Fruit fly (Drosophila melanogaster) whole organism, embryonic: ENCODE measurements around the gene clumsy.

ENCODE experiments used
- Adf1 ChIP-seq: fragments of 200-800 bp; sonication (Bioruptor generic); IDR thresholded peaks from 2 replicates; pipeline ENCODE4 v1.3.6; 2022; ENCODE audit warnings: missing biosample characterization, missing genetic modification characterization
- Aef1 ChIP-seq: fragments of 200-800 bp; sonication (Bioruptor generic); IDR thresholded peaks from 3 replicates; pipeline ENCODE4 v1.3.6; 2022; ENCODE audit warnings: missing biosample characterization, missing genetic modification characterization
- B-H1 ChIP-seq: fragments of 200-800 bp; sonication (Bioruptor generic); IDR thresholded peaks from 3 replicates; pipeline ENCODE4 v1.3.6; 2022; ENCODE audit warnings: missing biosample characterization, missing genetic modification characterization
- CG10431 ChIP-seq: fragments of 200-800 bp; sonication (Bioruptor generic); optimal IDR thresholded peaks from 3 replicates; lab custom pipeline; 2018; ENCODE audit warnings: missing biosample characterization, mild to moderate bottlenecking, missing genetic modification characterization
- CG11247 ChIP-seq: fragments of 200-800 bp; sonication (Bioruptor generic); IDR thresholded peaks from 2 replicates; pipeline ENCODE4 v1.3.6; 2022; ENCODE audit warnings: missing biosample characterization, missing genetic modification characterization
- CG12155 ChIP-seq: fragments of 200-800 bp; sonication (Bioruptor generic); optimal IDR thresholded peaks from 3 replicates; lab custom pipeline; 2016; ENCODE audit warnings: missing biosample characterization, missing genetic modification characterization
- CG1529 ChIP-seq: fragments of 200-800 bp; sonication (Bioruptor generic); optimal IDR thresholded peaks from 3 replicates; lab custom pipeline; 2018; ENCODE audit warnings: missing biosample characterization, missing genetic modification characterization
- CG15514 ChIP-seq: fragments of 200-800 bp; sonication (Bioruptor generic); optimal IDR thresholded peaks from 3 replicates; lab custom pipeline; 2017; ENCODE audit warnings: missing biosample characterization, missing genetic modification characterization, mild to moderate bottlenecking, moderate library complexity, missing genetic modification reagents
- CG15601 ChIP-seq: fragments of 200-800 bp; sonication (Bioruptor generic); optimal IDR thresholded peaks from 3 replicates; lab custom pipeline; 2019; ENCODE audit warnings: missing biosample characterization, mild to moderate bottlenecking, missing genetic modification characterization, moderate library complexity
- CG17802 ChIP-seq: fragments of 200-800 bp; sonication (Bioruptor generic); optimal IDR thresholded peaks from 2 replicates; lab custom pipeline; 2018; ENCODE audit warnings: missing biosample characterization, mild to moderate bottlenecking, missing genetic modification characterization, moderate library complexity
- CG1792 ChIP-seq: fragments of 200-800 bp; sonication (Bioruptor generic); optimal IDR thresholded peaks from 2 replicates; lab custom pipeline; 2016; ENCODE audit warnings: missing biosample characterization, missing genetic modification characterization
- CG2129 ChIP-seq: fragments of 200-800 bp; sonication (Bioruptor generic); IDR thresholded peaks from 2 replicates; pipeline ENCODE4 v1.3.6; 2022; ENCODE audit warnings: missing biosample characterization, missing genetic modification characterization; ENCODE audit not compliant: partially characterized antibody
- CG30020 ChIP-seq: fragments of 200-800 bp; optimal IDR thresholded peaks from 2 replicates; lab custom pipeline; 2019; ENCODE audit warnings: missing biosample characterization, mild to moderate bottlenecking, missing genetic modification characterization, moderate library complexity
- CG30403 ChIP-seq: fragments of 200-800 bp; sonication (Bioruptor generic); optimal IDR thresholded peaks from 3 replicates; lab custom pipeline; 2016; ENCODE audit warnings: missing biosample characterization, missing genetic modification characterization
- CG31388 ChIP-seq: fragments of 200-800 bp; sonication (Bioruptor generic); optimal IDR thresholded peaks from 2 replicates; lab custom pipeline; 2016; ENCODE audit warnings: missing biosample characterization, missing genetic modification characterization
- CG4328 ChIP-seq: fragments of 200-800 bp; sonication (Bioruptor generic); optimal IDR thresholded peaks from 3 replicates; lab custom pipeline; 2017; ENCODE audit warnings: missing biosample characterization, missing genetic modification reagents, missing genetic modification characterization
- CG8290 ChIP-seq, 3 experiments: fragments of 200-800 bp; sonication (Bioruptor generic); optimal IDR thresholded peaks; 2 replicates each; lab custom pipeline; 2016 to 2019; ENCODE audit warnings: missing biosample characterization in 3 of 3, missing genetic modification characterization in 3 of 3, mild to moderate bottlenecking in 2 of 3, moderate library complexity in 1 of 3
- CG8388 ChIP-seq: fragments of 200-800 bp; sonication (Bioruptor generic); optimal IDR thresholded peaks from 2 replicates; lab custom pipeline; 2019; ENCODE audit warnings: missing biosample characterization, mild to moderate bottlenecking, missing genetic modification characterization, moderate library complexity
- CTCF ChIP-seq: fragments of 200-800 bp; sonication (Bioruptor generic); optimal IDR thresholded peaks from 2 replicates; lab custom pipeline; 2017; ENCODE audit warnings: missing biosample characterization, mild to moderate bottlenecking, missing genetic modification characterization, moderate library complexity
- D19B ChIP-seq: fragments of 200-800 bp; sonication (Bioruptor generic); optimal IDR thresholded peaks from 2 replicates; lab custom pipeline; 2017; ENCODE audit warnings: missing biosample characterization, mild to moderate bottlenecking, missing genetic modification characterization
- ERR ChIP-seq: fragments of 200-800 bp; sonication (Bioruptor generic); optimal IDR thresholded peaks from 2 replicates; lab custom pipeline; 2016; ENCODE audit warnings: missing biosample characterization, missing genetic modification characterization
- Ets65A ChIP-seq: fragments of 200-800 bp; sonication (Bioruptor generic); peaks from one replicate; lab custom pipeline; 2016; ENCODE audit warnings: missing biosample characterization, missing genetic modification characterization
- Gsc ChIP-seq: fragments of 200-800 bp; sonication (Bioruptor generic); IDR thresholded peaks from 2 replicates; pipeline ENCODE4 v1.3.6; 2022; ENCODE audit warnings: missing biosample characterization, missing genetic modification characterization
- HLH3B ChIP-seq: fragments of 200-800 bp; sonication (Bioruptor generic); IDR thresholded peaks from 2 replicates; pipeline ENCODE4 v1.3.6; 2022; ENCODE audit warnings: missing biosample characterization, missing genetic modification characterization
- Hmr ChIP-seq: fragments of 200-800 bp; sonication (Bioruptor generic); optimal IDR thresholded peaks from 3 replicates; lab custom pipeline; 2017; ENCODE audit warnings: mild to moderate bottlenecking, missing biosample characterization, missing genetic modification reagents, missing genetic modification characterization
- Hr3 ChIP-seq: fragments of 200-800 bp; sonication (Bioruptor generic); optimal IDR thresholded peaks from 3 replicates; lab custom pipeline; 2016; ENCODE audit warnings: missing biosample characterization, missing genetic modification characterization
- Hr39 ChIP-seq: fragments of >200 bp; optimal IDR thresholded peaks from 2 replicates; lab custom pipeline; 2017
- MTF-1 ChIP-seq: fragments of 200-800 bp; sonication (Bioruptor generic); optimal IDR thresholded peaks from 2 replicates; lab custom pipeline; 2018; ENCODE audit warnings: missing biosample characterization, mild to moderate bottlenecking, missing genetic modification characterization, borderline replicate concordance
- NC2α ChIP-seq: fragments of 200-800 bp; sonication (Bioruptor generic); optimal IDR thresholded peaks from 2 replicates; lab custom pipeline; 2016; ENCODE audit warnings: missing biosample characterization, missing genetic modification characterization
- Stat92E ChIP-seq, 3 experiments: fragments of >200 bp in 2 of 3; fragments of 200-800 bp in 1 of 3; sonication (Bioruptor generic) in 1 of 3; optimal IDR thresholded peaks; 2 replicates each; lab custom pipeline; 2017 to 2019; ENCODE audit warnings: missing biosample characterization in 3 of 3, missing genetic modification characterization in 3 of 3, mild to moderate bottlenecking in 1 of 3, moderate library complexity in 1 of 3
- TFAM ChIP-seq: fragments of 200-800 bp; sonication (Bioruptor generic); optimal IDR thresholded peaks from 2 replicates; lab custom pipeline; 2017; ENCODE audit warnings: missing biosample characterization, missing genetic modification characterization, inconsistent platforms
- bigmax ChIP-seq: fragments of 200-800 bp; sonication (Bioruptor generic); optimal IDR thresholded peaks from 2 replicates; lab custom pipeline; 2018; ENCODE audit warnings: missing biosample characterization, mild to moderate bottlenecking, missing genetic modification characterization
- bowl ChIP-seq: fragments of 200-800 bp; sonication (Bioruptor generic); IDR thresholded peaks from 2 replicates; pipeline ENCODE4 v1.3.6; 2022; ENCODE audit warnings: missing biosample characterization, missing genetic modification characterization
- bsh ChIP-seq, 2 experiments: fragments of 200-800 bp; sonication (Bioruptor generic); optimal IDR thresholded peaks; 2 replicates each; lab custom pipeline; 2017 to 2018; ENCODE audit warnings: mild to moderate bottlenecking in 2 of 2, missing biosample characterization in 2 of 2, missing genetic modification characterization in 2 of 2, moderate library complexity in 1 of 2
- btn ChIP-seq: fragments of 200-800 bp; sonication (Bioruptor generic); optimal IDR thresholded peaks from 2 replicates; lab custom pipeline; 2016; ENCODE audit warnings: missing biosample characterization, missing genetic modification characterization
- ci ChIP-seq: fragments of 200-800 bp; sonication (Bioruptor generic); IDR thresholded peaks from 3 replicates; pipeline ENCODE4 v1.3.6; 2022; ENCODE audit warnings: missing biosample characterization, missing genetic modification characterization
- corto ChIP-seq: fragments of 200-800 bp; sonication (Bioruptor generic); optimal IDR thresholded peaks from 2 replicates; lab custom pipeline; 2016; ENCODE audit warnings: missing biosample characterization, mild to moderate bottlenecking, missing genetic modification characterization, moderate library complexity
- crc ChIP-seq: fragments of 200-800 bp; sonication (Bioruptor generic); optimal IDR thresholded peaks from 2 replicates; lab custom pipeline; 2016; ENCODE audit warnings: missing biosample characterization, missing genetic modification characterization
- disco-r ChIP-seq: fragments of 200-800 bp; sonication (Bioruptor generic); optimal IDR thresholded peaks from 2 replicates; lab custom pipeline; 2016; ENCODE audit warnings: missing biosample characterization, missing genetic modification characterization
- dpn ChIP-seq, 2 experiments: fragments of 200-800 bp; sonication (Bioruptor generic); optimal IDR thresholded peaks; 3 replicates each; lab custom pipeline; 2016; ENCODE audit warnings: missing biosample characterization in 2 of 2, missing genetic modification characterization in 2 of 2
- fru ChIP-seq: fragments of >200 bp; optimal IDR thresholded peaks from 2 replicates; lab custom pipeline; 2017
- fu2 ChIP-seq: fragments of 200-800 bp; sonication (Bioruptor generic); optimal IDR thresholded peaks from 2 replicates; lab custom pipeline; 2016; ENCODE audit warnings: missing biosample characterization, missing genetic modification characterization
- kni ChIP-seq: fragments of 200-800 bp; sonication (Bioruptor generic); optimal IDR thresholded peaks from 3 replicates; lab custom pipeline; 2017; ENCODE audit warnings: mild to moderate bottlenecking, missing biosample characterization, missing genetic modification reagents, missing genetic modification characterization
- odd ChIP-seq: fragments of 200-800 bp; sonication (Bioruptor generic); optimal IDR thresholded peaks from 2 replicates; lab custom pipeline; 2017; ENCODE audit warnings: missing biosample characterization, mild to moderate bottlenecking, missing genetic modification characterization
- sens ChIP-seq: fragments of 200-800 bp; sonication (Bioruptor generic); peaks from one replicate; lab custom pipeline; 2016; ENCODE audit warnings: missing biosample characterization, missing genetic modification characterization
- sisA ChIP-seq: fragments of 200-800 bp; sonication (Bioruptor generic); IDR thresholded peaks from 2 replicates; pipeline ENCODE4 v1.3.6; 2022; ENCODE audit warnings: missing biosample characterization, missing genetic modification characterization
- tgo ChIP-seq: fragments of 200-800 bp; sonication (Bioruptor generic); IDR thresholded peaks from 3 replicates; pipeline ENCODE4 v1.3.6; 2022; ENCODE audit warnings: missing biosample characterization, missing genetic modification characterization
- tin ChIP-seq: fragments of 200-800 bp; sonication (Bioruptor generic); optimal IDR thresholded peaks from 3 replicates; lab custom pipeline; 2016; ENCODE audit warnings: missing biosample characterization, missing genetic modification characterization
- vfl ChIP-seq: fragments of 200-800 bp; sonication (Bioruptor generic); optimal IDR thresholded peaks from 2 replicates; lab custom pipeline; 2016; ENCODE audit warnings: missing biosample characterization, missing genetic modification characterization
- yki ChIP-seq: fragments of >200 bp; optimal IDR thresholded peaks from 3 replicates; lab custom pipeline; 2018

Gene clumsy

dm6 chr2L:21168295-21169159, 37.8 kb upstream of the clumsy start, which contains the start of the genes mAcon1, CG43345 and CG43346 (continued):
- TF ChIP-seq CG4328 (GFP tag; lab: Kevin White, UChicago) = peak; percentile 77
- peak; percentile 99 for TF ChIP-seq Ets65A (GFP tag; lab: Kevin White, UChicago)
- TF ChIP-seq Hmr = no peak
- TF ChIP-seq CG15601 = no peak
- TF ChIP-seq CG12155 (GFP tag; lab: Kevin White, UChicago) = peak; percentile 84
- TF ChIP-seq vfl (GFP tag; lab: Kevin White, UChicago) = peak; percentile 68
- peak; percentile 41; the same call in 1 of the 3 replicates for TF ChIP-seq B-H1
- peak; percentile 82 for TF ChIP-seq ERR (GFP tag; lab: Kevin White, UChicago)
- peak; percentile 66 for TF ChIP-seq D19B (GFP tag; lab: Kevin White, UChicago)
- TF ChIP-seq CTCF (GFP tag; lab: Kevin White, UChicago) = peak; percentile 21
- no peak for TF ChIP-seq CG31388 (GFP tag; lab: Kevin White, UChicago)
- peak; percentile 86 for TF ChIP-seq bigmax (GFP tag; lab: Kevin White, UChicago)
- TF ChIP-seq dpn (GFP tag; optimal IDR thresholded peaks at IDR 0.05; lab: Kevin White, UChicago) = peak; percentile 80 to 91
- TF ChIP-seq CG10431 (GFP tag; lab: Kevin White, UChicago) = peak; percentile 44
- peak; percentile 57 for TF ChIP-seq CG1529 (GFP tag; lab: Kevin White, UChicago)
- TF ChIP-seq Stat92E (GFP tag; optimal IDR thresholded peaks at IDR 0.05; lab: Kevin White, UChicago) = no peak
- peak; percentile 98 for TF ChIP-seq sens (GFP tag; lab: Kevin White, UChicago)
- TF ChIP-seq fu2 (GFP tag; lab: Kevin White, UChicago) = peak; percentile 90
- TF ChIP-seq bsh (GFP tag; optimal IDR thresholded peaks at IDR 0.05; lab: Kevin White, UChicago) = peak; percentile 19 to 59
- TF ChIP-seq Hr3 (GFP tag; lab: Kevin White, UChicago) = peak; percentile 76
- TF ChIP-seq Aef1 (GFP tag; lab: Robert Waterston, UW) = peak; percentile 51
- peak; percentile 80 for TF ChIP-seq tin (GFP tag; lab: Kevin White, UChicago)
- TF ChIP-seq TFAM (GFP tag; lab: Kevin White, UChicago) = no peak
- TF ChIP-seq HLH3B (GFP tag; lab: Robert Waterston, UW) = peak; percentile 46; the same call in 1 of the 2 replicates
- no peak for TF ChIP-seq fru (lab: Kevin White, UChicago)
- TF ChIP-seq ci (GFP tag; lab: Robert Waterston, UW) = no peak
- TF ChIP-seq sisA (GFP tag; lab: Robert Waterston, UW) = peak; percentile 60
- TF ChIP-seq crc (GFP tag; lab: Kevin White, UChicago) = peak; percentile 70
- TF ChIP-seq btn (GFP tag; lab: Kevin White, UChicago) = peak; percentile 51
- peak; percentile 87 for TF ChIP-seq CG30403 (GFP tag; lab: Kevin White, UChicago)
- TF ChIP-seq odd (GFP tag; lab: Kevin White, UChicago) = no peak
- TF ChIP-seq Gsc (GFP tag; lab: Robert Waterston, UW) = 0 out of 2 replicates have a peak, but pooled peaks have one; percentile 8
- peak; percentile 67 for TF ChIP-seq disco-r (GFP tag; lab: Kevin White, UChicago)
- peak; percentile 46; the same call in 1 of the 2 replicates for TF ChIP-seq CG11247 (GFP tag; lab: Robert Waterston, UW)
- TF ChIP-seq tgo (GFP tag; lab: Robert Waterston, UW) = peak; percentile 58
- TF ChIP-seq CG30020 (tag; lab: Kevin White, UChicago) = peak; percentile 69
- TF ChIP-seq CG15514 (GFP tag; lab: Kevin White, UChicago) = peak; percentile 80
- TF ChIP-seq MTF-1 = no peak
- TF ChIP-seq kni (GFP tag; lab: Kevin White, UChicago) = peak; percentile 79
- TF ChIP-seq CG2129 (GFP tag; lab: Robert Waterston, UW) = no peak
- peak; percentile 70 for TF ChIP-seq Hr39 (lab: Kevin White, UChicago)
- peak; percentile 68 for TF ChIP-seq CG8290 (GFP tag; optimal IDR thresholded peaks at IDR 0.05; lab: Kevin White, UChicago)
- TF ChIP-seq CG8290 (tag; optimal IDR thresholded peaks at IDR 0.05; lab: Kevin White, UChicago) = peak in 1 of 2 experiments; percentile 49
- peak; percentile 32 for TF ChIP-seq Adf1
- TF ChIP-seq bowl = no peak
- peak; percentile 83 for TF ChIP-seq CG1792 (GFP tag; lab: Kevin White, UChicago)
- TF ChIP-seq corto (GFP tag; lab: Kevin White, UChicago) = no peak
- peak; percentile 82 for TF ChIP-seq NC2α
- no peak for TF ChIP-seq yki (lab: Kevin White, UChicago)
- TF ChIP-seq CG8388 (GFP tag; lab: Kevin White, UChicago) = no peak
- TF ChIP-seq CG17802 (tag; lab: Kevin White, UChicago) = no peak
